Worm (Caenorhabditis elegans) whole organism, early embryonic: ENCODE measurements around the gene T16H12.3.

Experiments
- B0310.2 ChIP-seq: sonication (generic microtip); optimal IDR thresholded peaks from 2 replicates; lab custom pipeline; 2016; ENCODE audit warnings: mild to moderate bottlenecking, missing genetic modification characterization, missing compliant biosample characterization
- aly-1 ChIP-seq: sonication (generic microtip); optimal IDR thresholded peaks from 2 replicates; lab custom pipeline; 2016; ENCODE audit warnings: missing genetic modification characterization, missing compliant biosample characterization
- ama-1 ChIP-seq: fragments of 150-350 bp; optimal IDR thresholded peaks from 2 replicates; lab custom pipeline; 2014
- ceh-13 ChIP-seq: fragments of 200-800 bp; sonication (Bioruptor generic); optimal IDR thresholded peaks from 2 replicates; lab custom pipeline; 2018; ENCODE audit warnings: mild to moderate bottlenecking, missing genetic modification characterization, missing compliant biosample characterization
- ceh-36 ChIP-seq: sonication (generic microtip); optimal IDR thresholded peaks from 2 replicates; lab custom pipeline; 2016; ENCODE audit warnings: missing genetic modification characterization, inconsistent platforms, missing compliant biosample characterization
- ets-7 ChIP-seq: sonication (generic microtip); optimal IDR thresholded peaks from 2 replicates; lab custom pipeline; 2016; ENCODE audit warnings: missing genotype, missing genetic modification characterization, missing compliant biosample characterization
- flt-1 ChIP-seq: fragments of 200-800 bp; sonication (Bioruptor generic); IDR thresholded peaks from 2 replicates; pipeline ENCODE4 v1.3.6; 2022; ENCODE audit warnings: missing genetic modification characterization, missing compliant biosample characterization
- hmbx-1 ChIP-seq: sonication (generic microtip); optimal IDR thresholded peaks from 2 replicates; lab custom pipeline; 2016; ENCODE audit warnings: mild to moderate bottlenecking, missing genetic modification characterization, missing compliant biosample characterization
- hmg-4 ChIP-seq: fragments of 200-800 bp; sonication (Bioruptor generic); optimal IDR thresholded peaks from 2 replicates; lab custom pipeline; 2018; ENCODE audit warnings: mild to moderate bottlenecking, missing genetic modification characterization, missing compliant biosample characterization
- scrt-1 ChIP-seq: fragments of 200-800 bp; sonication (Bioruptor generic); IDR thresholded peaks from 2 replicates; pipeline ENCODE4 v1.3.6; 2022; ENCODE audit warnings: missing genetic modification characterization, missing compliant biosample characterization
- sea-1 ChIP-seq: fragments of 200-800 bp; sonication (Bioruptor generic); conservative IDR thresholded peaks from 2 replicates; pipeline ENCODE4 v1.3.6; 2022; ENCODE audit warnings: missing genetic modification characterization, missing compliant biosample characterization
- tbx-11 ChIP-seq: fragments of 200-800 bp; sonication (Bioruptor generic); IDR thresholded peaks from 2 replicates; pipeline ENCODE4 v1.3.6; 2022; ENCODE audit warnings: missing genetic modification characterization, missing compliant biosample characterization
- tbx-37 ChIP-seq: fragments of 200-800 bp; sonication (Bioruptor generic); conservative IDR thresholded peaks from 2 replicates; pipeline ENCODE4 v1.3.6; 2022; ENCODE audit warnings: missing genetic modification reagents, missing genetic modification characterization, missing compliant biosample characterization
- tra-4 ChIP-seq: sonication (generic microtip); optimal IDR thresholded peaks from 2 replicates; lab custom pipeline; 2017; ENCODE audit warnings: missing genetic modification characterization, missing compliant biosample characterization

ce11 chrIII:10076042-10076441 is 7.0 kb downstream of the T16H12.3 start:
- TF ChIP-seq ama-1 (no peak), ceh-13 (GFP tag; lab: Kevin White, UChicago) (no peak), flt-1 (GFP tag; lab: Robert Waterston, UW) (no peak), ets-7 (tag; lab: Kevin White, UChicago) (no peak), B0310.2 (tag; lab: Kevin White, UChicago) (no peak), tra-4 (no peak), hmbx-1 (tag; lab: Kevin White, UChicago) (no peak), hmg-4 (GFP tag; lab: Kevin White, UChicago) (no peak), tbx-37 (GFP tag; lab: Robert Waterston, UW) (no peak), tbx-11 (GFP tag; lab: Robert Waterston, UW) (no peak), sea-1 (GFP tag; lab: Robert Waterston, UW) (no peak), scrt-1 (GFP tag; lab: Robert Waterston, UW) (no peak), aly-1 (tag; lab: Kevin White, UChicago) (no peak), ceh-36 (tag; lab: Kevin White, UChicago) (no peak)
